Worm (Caenorhabditis elegans) whole organism, L3 larva: ENCODE measurements around the gene T14F9.2.
A peak's percentile ranks its signal among the peaks of the same experiment; 100 is the strongest.

ENCODE experiments used
- ama-1 ChIP-seq: fragments of 150-350 bp; optimal IDR thresholded peaks from 2 replicates; lab custom pipeline; 2018
- ceh-9 ChIP-seq: sonication (generic microtip); optimal IDR thresholded peaks from 2 replicates; lab custom pipeline; 2018; ENCODE audit warnings: missing biosample characterization, missing genetic modification characterization
- egl-5 ChIP-seq: fragments of 150-350 bp; optimal IDR thresholded peaks from 2 replicates; lab custom pipeline; 2017; ENCODE audit warnings: missing biosample characterization, missing genetic modification reagents, missing genetic modification characterization, inconsistent platforms
- eor-1 ChIP-seq, 2 experiments: fragments of 150-350 bp; optimal IDR thresholded peaks; 2 replicates each; lab custom pipeline; 2014 to 2018; ENCODE audit warnings: missing biosample characterization in 2 of 2, missing genetic modification characterization in 2 of 2
- nhr-25 ChIP-seq: sonication (generic microtip); optimal IDR thresholded peaks from 2 replicates; lab custom pipeline; 2017; ENCODE audit warnings: missing biosample characterization, missing genetic modification characterization
- nhr-28 ChIP-seq: fragments of 150-350 bp; optimal IDR thresholded peaks from 2 replicates; lab custom pipeline; 2014; ENCODE audit warnings: missing biosample characterization, missing genetic modification characterization
- pha-4 ChIP-seq: fragments of 150-350 bp; optimal IDR thresholded peaks from 2 replicates; lab custom pipeline; 2014; ENCODE audit warnings: missing biosample characterization, missing genetic modification reagents, missing genetic modification characterization
- zag-1 ChIP-seq: fragments of 150-350 bp; optimal IDR thresholded peaks from 2 replicates; lab custom pipeline; 2014; ENCODE audit warnings: missing biosample characterization, missing genetic modification characterization

DNA sequence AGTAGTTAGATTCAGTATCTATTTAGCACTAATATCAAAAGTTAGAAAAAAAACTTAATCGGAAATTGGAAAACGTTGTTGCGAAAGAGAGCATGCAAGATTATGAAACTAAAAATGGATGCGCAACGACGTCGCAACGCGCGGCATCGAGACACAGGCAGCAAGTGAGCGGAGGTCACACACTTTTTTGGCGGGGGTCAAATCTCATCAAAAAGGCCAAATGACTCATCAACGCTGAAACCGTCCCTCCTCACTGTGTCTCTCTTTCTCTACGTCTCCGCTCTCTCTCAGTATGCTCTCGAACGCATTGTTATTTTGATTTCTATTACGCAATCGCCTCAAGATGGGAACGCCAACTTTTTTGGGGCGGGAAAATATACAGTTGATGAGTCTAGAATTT lies 24.3 kb downstream of the T14F9.2 start:
- TF ChIP-seq nhr-25 (tag; lab: Kevin White, UChicago) (no peak), eor-1 (tag; optimal IDR thresholded peaks at IDR 0.05; lab: Kevin White, UChicago) (no peak), egl-5 (tag; lab: Kevin White, UChicago) (no peak), ceh-9 (tag; lab: Kevin White, UChicago) (no peak), pha-4 (tag; lab: Kevin White, UChicago) (peak; percentile 0), zag-1 (tag; lab: Kevin White, UChicago) (no peak), nhr-28 (tag; lab: Kevin White, UChicago) (no peak), ama-1 (lab: Kevin White, UChicago) (no peak)
